Fruit fly (Drosophila melanogaster): ENCODE results near the gene Notum.

DNA sequence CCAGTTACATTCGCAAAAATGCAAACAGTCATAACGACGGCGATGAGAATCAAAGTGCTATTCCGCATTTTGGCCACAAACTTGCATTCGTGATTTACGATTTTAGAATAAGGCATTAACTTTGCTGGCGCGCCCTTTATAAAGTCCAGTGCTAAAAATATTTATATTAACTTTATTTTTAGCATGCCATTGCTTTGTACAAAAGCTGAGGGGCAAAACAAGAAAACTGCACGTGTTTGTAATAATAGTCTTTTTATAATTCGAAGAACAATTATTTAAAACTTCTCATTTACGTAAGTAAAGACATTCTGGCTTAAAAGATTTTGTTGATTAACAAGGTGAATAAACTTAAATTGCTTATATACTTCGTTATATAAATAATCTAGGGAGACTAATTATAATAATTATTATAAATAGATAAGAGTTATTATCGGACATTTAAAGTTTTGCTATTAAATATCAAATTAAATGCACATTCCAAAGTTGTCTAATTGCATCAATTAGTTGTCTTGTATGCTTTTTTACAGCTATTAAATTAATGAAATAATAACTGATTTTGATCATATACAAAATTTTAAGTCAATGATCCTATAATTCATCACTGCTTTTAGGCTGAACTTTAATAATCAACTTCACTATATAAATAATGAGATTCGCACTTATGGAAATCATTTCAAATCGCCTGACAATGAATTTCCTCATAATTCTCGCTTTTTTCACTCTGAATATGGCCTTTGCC lies 10.0 kb downstream of the Notum start, which contains the start of the genes CG42717 and CG42716:
- TF ChIP-seq Clk (GFP tag; optimal IDR thresholded peaks at IDR 0.05) = no peak
- TF ChIP-seq CG5204 (GFP tag; optimal IDR thresholded peaks at IDR 0.05) = no peak
- TF ChIP-seq CG7045 (GFP tag; optimal IDR thresholded peaks at IDR 0.05) = no peak
- no peak for TF ChIP-seq CG12768 (GFP tag; optimal IDR thresholded peaks at IDR 0.05)
